Fruit fly (Drosophila melanogaster) whole organism, embryonic: Measurements from ENCODE around the gene CG13667.
A peak's percentile ranks its signal among the peaks of the same experiment; 100 is the strongest.

Experiments used
- B-H2 ChIP-seq: fragments of 200-800 bp; sonication (Bioruptor generic); optimal IDR thresholded peaks from 2 replicates; lab custom pipeline; 2018; ENCODE audit warnings: missing biosample characterization, mild to moderate bottlenecking, missing genetic modification characterization
- CG10654 ChIP-seq: fragments of 200-800 bp; sonication (Bioruptor generic); optimal IDR thresholded peaks from 2 replicates; lab custom pipeline; 2016; ENCODE audit warnings: missing biosample characterization, missing genetic modification characterization
- CG12155 ChIP-seq: fragments of 200-800 bp; sonication (Bioruptor generic); optimal IDR thresholded peaks from 3 replicates; lab custom pipeline; 2016; ENCODE audit warnings: missing biosample characterization, missing genetic modification characterization
- CG12769 ChIP-seq: fragments of 200-800 bp; sonication (Bioruptor generic); optimal IDR thresholded peaks from 2 replicates; lab custom pipeline; 2019; ENCODE audit warnings: missing biosample characterization, mild to moderate bottlenecking, missing genetic modification characterization, moderate library complexity
- CG15073 ChIP-seq: fragments of 200-800 bp; sonication (Bioruptor generic); optimal IDR thresholded peaks from 2 replicates; lab custom pipeline; 2016; ENCODE audit warnings: missing biosample characterization, missing genetic modification characterization
- CG15514 ChIP-seq: fragments of 200-800 bp; sonication (Bioruptor generic); optimal IDR thresholded peaks from 3 replicates; lab custom pipeline; 2017; ENCODE audit warnings: missing biosample characterization, missing genetic modification characterization, mild to moderate bottlenecking, moderate library complexity, missing genetic modification reagents
- CG18262 ChIP-seq: fragments of 200-800 bp; optimal IDR thresholded peaks from 3 replicates; lab custom pipeline; 2019; ENCODE audit warnings: missing biosample characterization, mild to moderate bottlenecking, missing genetic modification characterization, moderate library complexity
- CG18619 ChIP-seq: fragments of 200-800 bp; sonication (Bioruptor generic); optimal IDR thresholded peaks from 3 replicates; lab custom pipeline; 2017; ENCODE audit warnings: missing biosample characterization, mild to moderate bottlenecking, missing genetic modification characterization
- CG2202 ChIP-seq: fragments of 200-800 bp; sonication (Bioruptor generic); optimal IDR thresholded peaks from 2 replicates; lab custom pipeline; 2018; ENCODE audit warnings: missing biosample characterization, mild to moderate bottlenecking, missing genetic modification characterization
- CG2712 ChIP-seq: fragments of 200-800 bp; optimal IDR thresholded peaks from 3 replicates; lab custom pipeline; 2019; ENCODE audit warnings: missing biosample characterization, mild to moderate bottlenecking, missing genetic modification characterization, moderate library complexity
- CG31365 ChIP-seq: fragments of 200-800 bp; sonication (Bioruptor generic); optimal IDR thresholded peaks from 2 replicates; lab custom pipeline; 2018; ENCODE audit warnings: missing biosample characterization, mild to moderate bottlenecking, missing genetic modification characterization
- CG4617 ChIP-seq: fragments of 200-800 bp; sonication (Bioruptor generic); optimal IDR thresholded peaks from 3 replicates; lab custom pipeline; 2016; ENCODE audit warnings: missing biosample characterization, missing genetic modification characterization, borderline replicate concordance
- CG4854 ChIP-seq: fragments of 200-800 bp; sonication (Bioruptor generic); optimal IDR thresholded peaks from 2 replicates; lab custom pipeline; 2016; ENCODE audit warnings: missing biosample characterization, missing genetic modification characterization, inconsistent platforms
- CG5180 ChIP-seq: fragments of 200-800 bp; sonication (Bioruptor generic); optimal IDR thresholded peaks from 3 replicates; lab custom pipeline; 2017; ENCODE audit warnings: missing biosample characterization, missing genetic modification characterization, mild to moderate bottlenecking, moderate library complexity, missing genetic modification reagents
- CG7357 ChIP-seq: fragments of 200-800 bp; sonication (Bioruptor generic); IDR thresholded peaks from 3 replicates; pipeline ENCODE4 v1.3.6; 2022; ENCODE audit warnings: missing biosample characterization, missing genetic modification characterization
- CG8281 ChIP-seq: fragments of 200-800 bp; sonication (Bioruptor generic); optimal IDR thresholded peaks from 2 replicates; lab custom pipeline; 2018; ENCODE audit warnings: missing biosample characterization, mild to moderate bottlenecking, missing genetic modification characterization, moderate library complexity
- CG9797 ChIP-seq: fragments of 200-800 bp; sonication (Bioruptor generic); optimal IDR thresholded peaks from 3 replicates; lab custom pipeline; 2018; ENCODE audit warnings: missing biosample characterization, mild to moderate bottlenecking, missing genetic modification characterization
- Pdp1 ChIP-seq, 2 experiments: fragments of 200-800 bp; sonication (Bioruptor generic); optimal IDR thresholded peaks; 3 replicates each; lab custom pipeline; 2016; ENCODE audit warnings: missing biosample characterization in 2 of 2, missing genetic modification characterization in 2 of 2, mild to moderate bottlenecking in 1 of 2, moderate library complexity in 1 of 2
- Taf1 ChIP-seq: fragments of 200-800 bp; sonication (Bioruptor generic); IDR thresholded peaks from 2 replicates; pipeline ENCODE4 v1.3.6; 2022; ENCODE audit warnings: missing biosample characterization, missing genetic modification characterization
- Vsx1 ChIP-seq: fragments of 200-800 bp; sonication (Bioruptor generic); optimal IDR thresholded peaks from 2 replicates; lab custom pipeline; 2017; ENCODE audit warnings: missing biosample characterization, mild to moderate bottlenecking, missing genetic modification characterization, missing genetic modification reagents
- Xrp1 ChIP-seq: fragments of 200-800 bp; sonication (Bioruptor generic); IDR thresholded peaks from 2 replicates; pipeline ENCODE4 v1.3.6; 2022; ENCODE audit warnings: missing biosample characterization, missing genetic modification characterization
- amos ChIP-seq: fragments of 200-800 bp; sonication (Bioruptor generic); IDR thresholded peaks from 2 replicates; pipeline ENCODE4 v1.3.6; 2022; ENCODE audit warnings: missing biosample characterization, missing genetic modification characterization; ENCODE audit not compliant: partially characterized antibody
- bbx ChIP-seq: fragments of 200-800 bp; sonication (Bioruptor generic); IDR thresholded peaks from 2 replicates; pipeline ENCODE4 v1.3.6; 2022; ENCODE audit warnings: missing biosample characterization, missing genetic modification characterization; ENCODE audit not compliant: partially characterized antibody
- bowl ChIP-seq: fragments of 200-800 bp; sonication (Bioruptor generic); IDR thresholded peaks from 2 replicates; pipeline ENCODE4 v1.3.6; 2022; ENCODE audit warnings: missing biosample characterization, missing genetic modification characterization
- caup ChIP-seq: fragments of 200-800 bp; sonication (Bioruptor generic); optimal IDR thresholded peaks from 3 replicates; lab custom pipeline; 2017; ENCODE audit warnings: missing biosample characterization, mild to moderate bottlenecking, missing genetic modification characterization, moderate library complexity; ENCODE audit not compliant: severe bottlenecking
- cg ChIP-seq: fragments of 200-800 bp; sonication (Bioruptor generic); optimal IDR thresholded peaks from 3 replicates; lab custom pipeline; 2019; ENCODE audit warnings: missing biosample characterization, mild to moderate bottlenecking, missing genetic modification characterization, moderate library complexity
- chinmo ChIP-seq: fragments of 200-800 bp; sonication (Bioruptor generic); IDR thresholded peaks from 4 replicates; pipeline ENCODE4 v1.3.6; 2022; ENCODE audit warnings: missing biosample characterization, missing genetic modification characterization; ENCODE audit not compliant: partially characterized antibody
- eve ChIP-seq, 2 experiments: fragments of >200 bp; optimal IDR thresholded peaks; 2 replicates each; lab custom pipeline; 2017; ENCODE audit warnings: missing biosample characterization in 2 of 2, missing genetic modification characterization in 2 of 2
- her ChIP-seq: fragments of 200-800 bp; sonication (Bioruptor generic); optimal IDR thresholded peaks from 2 replicates; lab custom pipeline; 2016; ENCODE audit warnings: missing biosample characterization, missing genetic modification characterization
- ind ChIP-seq: fragments of 200-800 bp; sonication (Bioruptor generic); optimal IDR thresholded peaks from 3 replicates; lab custom pipeline; 2016; ENCODE audit warnings: missing biosample characterization, missing genetic modification characterization
- kah ChIP-seq: fragments of 200-800 bp; sonication (Bioruptor generic); optimal IDR thresholded peaks from 2 replicates; lab custom pipeline; 2018; ENCODE audit warnings: missing biosample characterization, mild to moderate bottlenecking, missing genetic modification characterization
- kay ChIP-seq: fragments of 200-800 bp; sonication (Bioruptor generic); optimal IDR thresholded peaks from 2 replicates; lab custom pipeline; 2016; ENCODE audit warnings: missing biosample characterization, missing genetic modification characterization
- kni ChIP-seq: fragments of 200-800 bp; sonication (Bioruptor generic); optimal IDR thresholded peaks from 3 replicates; lab custom pipeline; 2017; ENCODE audit warnings: mild to moderate bottlenecking, missing biosample characterization, missing genetic modification reagents, missing genetic modification characterization
- lab ChIP-seq: fragments of 200-800 bp; sonication (Bioruptor generic); optimal IDR thresholded peaks from 3 replicates; lab custom pipeline; 2017; ENCODE audit warnings: missing biosample characterization, missing genetic modification characterization, mild to moderate bottlenecking, moderate library complexity, missing genetic modification reagents
- luna ChIP-seq: fragments of 200-800 bp; sonication (Bioruptor generic); optimal IDR thresholded peaks from 2 replicates; lab custom pipeline; 2016; ENCODE audit warnings: missing biosample characterization, missing genetic modification characterization
- mirr ChIP-seq: fragments of 200-800 bp; sonication (Bioruptor generic); optimal IDR thresholded peaks from 3 replicates; lab custom pipeline; 2018; ENCODE audit warnings: missing biosample characterization, mild to moderate bottlenecking, missing genetic modification characterization
- nerfin-2 ChIP-seq: fragments of 200-800 bp; sonication (Bioruptor generic); IDR thresholded peaks from 2 replicates; pipeline ENCODE4 v1.3.6; 2022; ENCODE audit warnings: missing biosample characterization, missing genetic modification characterization; ENCODE audit not compliant: partially characterized antibody
- nom ChIP-seq: fragments of 200-800 bp; sonication (Bioruptor generic); optimal IDR thresholded peaks from 2 replicates; lab custom pipeline; 2017; ENCODE audit warnings: missing biosample characterization, missing genetic modification characterization, mild to moderate bottlenecking, moderate library complexity, missing genetic modification reagents
- row ChIP-seq: fragments of 200-800 bp; sonication (Bioruptor generic); IDR thresholded peaks from 3 replicates; pipeline ENCODE4 v1.3.6; 2022; ENCODE audit warnings: missing biosample characterization, missing genetic modification characterization
- seq ChIP-seq: fragments of 200-800 bp; sonication (Bioruptor generic); IDR thresholded peaks from 2 replicates; pipeline ENCODE4 v1.3.6; 2022; ENCODE audit warnings: missing biosample characterization, missing genetic modification characterization
- tgo ChIP-seq: fragments of 200-800 bp; sonication (Bioruptor generic); IDR thresholded peaks from 3 replicates; pipeline ENCODE4 v1.3.6; 2022; ENCODE audit warnings: missing biosample characterization, missing genetic modification characterization
- tll ChIP-seq, 2 experiments: fragments of 200-800 bp in 1 of 2; fragments of >200 bp in 1 of 2; sonication (Bioruptor generic) in 1 of 2; optimal IDR thresholded peaks; 2 replicates each; lab custom pipeline; 2017 to 2019; ENCODE audit warnings: missing biosample characterization in 2 of 2, missing genetic modification characterization in 2 of 2, mild to moderate bottlenecking in 1 of 2, moderate library complexity in 1 of 2
- tna ChIP-seq: fragments of 200-800 bp; sonication (Bioruptor generic); IDR thresholded peaks from 2 replicates; pipeline ENCODE4 v1.3.6; 2022; ENCODE audit warnings: missing biosample characterization, missing genetic modification characterization; ENCODE audit not compliant: partially characterized antibody
- trh ChIP-seq: fragments of 200-800 bp; sonication (Bioruptor generic); optimal IDR thresholded peaks from 2 replicates; lab custom pipeline; 2016; ENCODE audit warnings: missing biosample characterization, missing genetic modification characterization
- zen ChIP-seq: fragments of 200-800 bp; sonication (Bioruptor generic); optimal IDR thresholded peaks from 3 replicates; lab custom pipeline; 2018; ENCODE audit warnings: missing biosample characterization, mild to moderate bottlenecking, missing genetic modification characterization, moderate library complexity
- zfh2 ChIP-seq: fragments of 200-800 bp; sonication (Bioruptor generic); optimal IDR thresholded peaks from 2 replicates; lab custom pipeline; 2016; ENCODE audit warnings: missing biosample characterization, missing genetic modification characterization

The CG13667 gene

dm6 chr3L:8455015-8455908 is 50.0 kb downstream of the CG13667 start (continued):
- TF ChIP-seq tgo (GFP tag; lab: Robert Waterston, UW) = peak; percentile 84; the same call in 2 of the 3 replicates
- peak; percentile 83 for TF ChIP-seq Xrp1 (GFP tag; lab: Robert Waterston, UW)
- peak; percentile 97 for TF ChIP-seq nom
- TF ChIP-seq CG8281 (tag; lab: Kevin White, UChicago) = peak; percentile 55
- peak; percentile 94 for TF ChIP-seq CG18262 (tag; lab: Kevin White, UChicago)
- peak; percentile 77 for TF ChIP-seq kah (GFP tag; lab: Kevin White, UChicago)
- peak; percentile 51; the same call in 1 of the 2 replicates for TF ChIP-seq bowl (GFP tag; lab: Robert Waterston, UW)
- TF ChIP-seq bbx (GFP tag; lab: Robert Waterston, UW) = no peak
- TF ChIP-seq CG9797 = peak; percentile 24
- peak; percentile 55; the same call in 1 of the 3 replicates for TF ChIP-seq CG7357 (GFP tag; lab: Robert Waterston, UW)
- TF ChIP-seq CG31365 (tag; lab: Kevin White, UChicago) = no peak
- TF ChIP-seq ind = peak; percentile 84
- peak; percentile 83 for TF ChIP-seq CG10654 (GFP tag; lab: Kevin White, UChicago)
- peak; percentile 89 for TF ChIP-seq CG18619 (GFP tag; lab: Kevin White, UChicago)
- peak; percentile 70 for TF ChIP-seq CG2202
- TF ChIP-seq nerfin-2 (GFP tag; lab: Robert Waterston, UW) = no peak
- TF ChIP-seq CG12155 = peak; percentile 70
- TF ChIP-seq Pdp1 (GFP tag; optimal IDR thresholded peaks at IDR 0.05; lab: Kevin White, UChicago) = peak; percentile 57 to 67
- TF ChIP-seq CG15514 (GFP tag; lab: Kevin White, UChicago) = peak; percentile 83
- TF ChIP-seq mirr (GFP tag; lab: Kevin White, UChicago) = peak; percentile 48
- TF ChIP-seq amos (GFP tag; lab: Robert Waterston, UW) = no peak
- peak; percentile 74 for TF ChIP-seq trh (GFP tag; lab: Kevin White, UChicago)
- TF ChIP-seq CG15073 = peak; percentile 30
- peak; percentile 84 for TF ChIP-seq seq (GFP tag; lab: Robert Waterston, UW)
- TF ChIP-seq CG4854 (GFP tag; lab: Kevin White, UChicago) = peak; percentile 78
- peak; percentile 35 for TF ChIP-seq B-H2 (GFP tag; lab: Kevin White, UChicago)
- peak; percentile 78 for TF ChIP-seq row (GFP tag; lab: Robert Waterston, UW)
- TF ChIP-seq lab (GFP tag; lab: Kevin White, UChicago) = peak; percentile 96

dm6 chr3L:8456472-8457049 is 51.3 kb downstream of the CG13667 start:
- TF ChIP-seq luna (no peak), zen (peak; percentile 31), tna (peak; percentile 47; the same call in 1 of the 2 replicates), CG12769 (tag; lab: Kevin White, UChicago) (peak; percentile 54), eve (GFP tag; optimal IDR thresholded peaks at IDR 0.05; lab: Kevin White, UChicago) (peak in 1 of 2 experiments; percentile 33), her (GFP tag; lab: Kevin White, UChicago) (no peak), kni (GFP tag; lab: Kevin White, UChicago) (peak; percentile 70), chinmo (peak; percentile 72; the same call in 1 of the 4 replicates), CG5180 (GFP tag; lab: Kevin White, UChicago) (peak; percentile 28), kay (GFP tag; lab: Kevin White, UChicago) (no peak), CG2712 (tag; lab: Kevin White, UChicago) (no peak), cg (GFP tag; lab: Kevin White, UChicago) (peak; percentile 75), Taf1 (GFP tag; lab: Robert Waterston, UW) (no peak), Vsx1 (GFP tag; lab: Kevin White, UChicago) (peak; percentile 9), tll (GFP tag; optimal IDR thresholded peaks at IDR 0.05; lab: Kevin White, UChicago) (peak in 1 of 2 experiments; percentile 16), CG4617 (GFP tag; lab: Kevin White, UChicago) (no peak), caup (GFP tag; lab: Kevin White, UChicago) (no peak), zfh2 (GFP tag; lab: Kevin White, UChicago) (no peak)
